Fruit fly (Drosophila melanogaster): Measurements from ENCODE around the gene CG8219.

CG8219 gene

DNA sequence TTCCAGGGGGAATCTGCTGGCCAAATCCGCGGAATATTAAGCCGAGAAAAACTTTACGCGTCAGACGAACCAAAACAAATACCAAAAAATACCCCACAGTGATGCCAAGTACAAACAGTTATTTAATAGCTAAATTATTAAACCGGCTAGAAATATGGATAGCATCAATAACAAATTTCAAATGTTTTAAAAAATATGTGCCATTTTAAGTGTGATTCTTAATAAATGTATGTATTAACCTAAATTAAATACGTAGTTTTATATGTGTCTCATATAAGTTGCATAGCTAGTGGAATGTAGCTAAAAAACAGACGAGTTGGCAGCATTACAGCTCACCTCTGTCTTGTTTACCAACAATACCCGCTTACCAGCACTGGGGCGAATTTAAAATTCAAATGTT, 18.5 kb upstream of the CG8219 start, which contains the start of gene CG10274 (continued):
- TF ChIP-seq Scr (GFP tag; IDR thresholded peaks at IDR 0.05; ENCODE audit: partially characterized antibody) (no peak), dan (GFP tag; IDR thresholded peaks at IDR 0.05) (no peak), hkb (optimal IDR thresholded peaks at IDR 0.05) (no peak), hkb (GFP tag; IDR thresholded peaks at IDR 0.05) (peak; percentile 37; the same call in 1 of the 2 replicates), Jarid2 (GFP tag; optimal IDR thresholded peaks at IDR 0.05) (no peak), CG10431 (GFP tag; optimal IDR thresholded peaks at IDR 0.05) (no peak), org-1 (GFP tag; optimal IDR thresholded peaks at IDR 0.05) (peak; percentile 24), odd (GFP tag; optimal IDR thresholded peaks at IDR 0.05) (no peak), Dbx (GFP tag; IDR thresholded peaks at IDR 0.05) (peak; percentile 81), ind (GFP tag; optimal IDR thresholded peaks at IDR 0.05) (peak; percentile 83), Deaf1 (tag; optimal IDR thresholded peaks at IDR 0.05) (no peak), nerfin-2 (GFP tag; IDR thresholded peaks at IDR 0.05; ENCODE audit: partially characterized antibody) (no peak), CG4360 (GFP tag; IDR thresholded peaks at IDR 0.05) (no peak), CG2875 (GFP tag; optimal IDR thresholded peaks at IDR 0.05) (no peak), CG11504 (tag; optimal IDR thresholded peaks at IDR 0.05) (no peak), CG11560 (tag; IDR thresholded peaks at IDR 0.05) (0 out of 3 replicates have a peak, but pooled peaks have one; percentile 23), gcm2 (GFP tag; optimal IDR thresholded peaks at IDR 0.05) (peak; percentile 54), BtbVII (GFP tag; optimal IDR thresholded peaks at IDR 0.05) (no peak), CG31441 (GFP tag; IDR thresholded peaks at IDR 0.05) (no peak; the same call in 1 of the 2 replicates), grn (GFP tag; optimal IDR thresholded peaks at IDR 0.05) (no peak), chm (GFP tag; IDR thresholded peaks at IDR 0.05) (no peak), fd64A (GFP tag; optimal IDR thresholded peaks at IDR 0.05) (no peak), zen2 (GFP tag; IDR thresholded peaks at IDR 0.05; ENCODE audit: partially characterized antibody) (no peak), emc (GFP tag; optimal IDR thresholded peaks at IDR 0.05) (peak; percentile 47), Sry-β (GFP tag; optimal IDR thresholded peaks at IDR 0.05) (peak; percentile 100), Taf1 (GFP tag; IDR thresholded peaks at IDR 0.05) (no peak), ap (GFP tag; IDR thresholded peaks at IDR 0.05) (no peak), dm (GFP tag; optimal IDR thresholded peaks at IDR 0.05) (peak; percentile 30), MTF-1 (GFP tag; optimal IDR thresholded peaks at IDR 0.05; ENCODE audit: borderline replicate concordance) (no peak), CG13894 (tag; optimal IDR thresholded peaks at IDR 0.05) (no peak), sna (GFP tag; IDR thresholded peaks at IDR 0.05; ENCODE audit: partially characterized antibody) (no peak), bab2 (GFP tag; optimal IDR thresholded peaks at IDR 0.05) (peak; percentile 67), gro (GFP tag; optimal IDR thresholded peaks at IDR 0.05) (peak; percentile 77), Blimp-1 (GFP tag; optimal IDR thresholded peaks at IDR 0.05) (no peak), lbe (GFP tag; optimal IDR thresholded peaks at IDR 0.05) (no peak), CG6765 (GFP tag; optimal IDR thresholded peaks at IDR 0.05) (peak; percentile 43), Hr3 (GFP tag; optimal IDR thresholded peaks at IDR 0.05) (peak; percentile 80), pros (GFP tag; optimal IDR thresholded peaks at IDR 0.05) (no peak), Stat92E (GFP tag; optimal IDR thresholded peaks at IDR 0.05) (peak in 1 of 3 experiments; percentile 39), mld (GFP tag; IDR thresholded peaks at IDR 0.05; ENCODE audit: partially characterized antibody) (no peak), CHES-1-like (GFP tag; optimal IDR thresholded peaks at IDR 0.05) (peak; percentile 79), Oli (tag; optimal IDR thresholded peaks at IDR 0.05) (peak; percentile 68), Lhr (GFP tag; optimal IDR thresholded peaks at IDR 0.05) (peak; percentile 55), seq (GFP tag; IDR thresholded peaks at IDR 0.05) (no peak), zfh1 (GFP tag; IDR thresholded peaks at IDR 0.05) (peak; percentile 53; the same call in 1 of the 3 replicates), Atf6 (GFP tag; IDR thresholded peaks at IDR 0.05) (peak; percentile 66), sqz (GFP tag; optimal IDR thresholded peaks at IDR 0.05) (no peak), TFAM (GFP tag; optimal IDR thresholded peaks at IDR 0.05) (no peak), crp (GFP tag; optimal IDR thresholded peaks at IDR 0.05) (peak in 1 of 2 experiments; percentile 16), sd (tag; optimal IDR thresholded peaks at IDR 0.05) (peak; percentile 98)
